Worm (Caenorhabditis elegans) whole organism, late embryonic: Measurements from ENCODE around the gene F08D12.12.

ENCODE experiments used
- F13H6.1 ChIP-seq: sonication (generic microtip); optimal IDR thresholded peaks from 2 replicates; lab custom pipeline; 2016; ENCODE audit warnings: missing genetic modification characterization, missing compliant biosample characterization
- K02D7.2 ChIP-seq: sonication (generic microtip); optimal IDR thresholded peaks from 2 replicates; lab custom pipeline; 2017; ENCODE audit warnings: mild to moderate bottlenecking, missing genetic modification characterization, missing compliant biosample characterization
- ahr-1 ChIP-seq: sonication (generic microtip); optimal IDR thresholded peaks from 2 replicates; lab custom pipeline; 2016; ENCODE audit warnings: missing genetic modification characterization, missing compliant biosample characterization
- ama-1 ChIP-seq: fragments of 150-350 bp; optimal IDR thresholded peaks from 2 replicates; lab custom pipeline; 2014
- ceh-14 ChIP-seq: sonication (generic microtip); optimal IDR thresholded peaks from 2 replicates; lab custom pipeline; 2016; ENCODE audit warnings: missing genotype, missing genetic modification characterization, missing compliant biosample characterization
- ceh-18 ChIP-seq: sonication (generic microtip); optimal IDR thresholded peaks from 2 replicates; lab custom pipeline; 2016; ENCODE audit warnings: missing genetic modification characterization, missing compliant biosample characterization
- ceh-2 ChIP-seq: sonication (generic microtip); optimal IDR thresholded peaks from 2 replicates; lab custom pipeline; 2016; ENCODE audit warnings: missing genotype, missing genetic modification characterization, missing compliant biosample characterization
- ceh-24 ChIP-seq: sonication (generic microtip); optimal IDR thresholded peaks from 2 replicates; lab custom pipeline; 2016; ENCODE audit warnings: mild to moderate bottlenecking, missing genetic modification characterization, missing compliant biosample characterization
- ceh-30 ChIP-seq: fragments of 150-350 bp; optimal IDR thresholded peaks from 2 replicates; lab custom pipeline; 2014; ENCODE audit warnings: missing biosample characterization, missing genetic modification characterization
- ceh-31 ChIP-seq: sonication (generic microtip); optimal IDR thresholded peaks from 2 replicates; lab custom pipeline; 2016; ENCODE audit warnings: missing genetic modification characterization, missing compliant biosample characterization
- ceh-34 ChIP-seq: sonication (generic microtip); optimal IDR thresholded peaks from 2 replicates; lab custom pipeline; 2016; ENCODE audit warnings: mild to moderate bottlenecking, missing genetic modification characterization, missing compliant biosample characterization
- ceh-45 ChIP-seq: fragments of 200-800 bp; sonication (Bioruptor generic); IDR thresholded peaks from 2 replicates; pipeline ENCODE4 v1.3.6; 2022; ENCODE audit warnings: missing genetic modification reagents, missing genetic modification characterization, missing compliant biosample characterization
- ceh-6 ChIP-seq: fragments of 200-800 bp; sonication (Bioruptor generic); optimal IDR thresholded peaks from 2 replicates; lab custom pipeline; 2018; ENCODE audit warnings: mild to moderate bottlenecking, missing genetic modification characterization, missing compliant biosample characterization
- ceh-9 ChIP-seq: sonication (generic microtip); optimal IDR thresholded peaks from 2 replicates; lab custom pipeline; 2016; ENCODE audit warnings: mild to moderate bottlenecking, missing genetic modification characterization, inconsistent platforms, missing compliant biosample characterization
- che-1 ChIP-seq: sonication (generic microtip); optimal IDR thresholded peaks from 2 replicates; lab custom pipeline; 2016; ENCODE audit warnings: mild to moderate bottlenecking, missing genetic modification characterization, missing compliant biosample characterization
- dve-1 ChIP-seq: sonication (generic microtip); optimal IDR thresholded peaks from 2 replicates; lab custom pipeline; 2017; ENCODE audit warnings: antibody characterized with exemption, mild to moderate bottlenecking, missing genetic modification characterization, missing compliant biosample characterization
- elt-2 ChIP-seq: sonication (generic microtip); optimal IDR thresholded peaks from 2 replicates; lab custom pipeline; 2016; ENCODE audit warnings: missing genetic modification reagents, missing genetic modification characterization, missing compliant biosample characterization
- elt-4 ChIP-seq: sonication (generic microtip); optimal IDR thresholded peaks from 2 replicates; lab custom pipeline; 2016; ENCODE audit warnings: missing genetic modification characterization, missing compliant biosample characterization
- fkh-6 ChIP-seq: sonication (generic microtip); optimal IDR thresholded peaks from 2 replicates; lab custom pipeline; 2016; ENCODE audit warnings: missing genetic modification characterization, missing compliant biosample characterization
- hlh-8 ChIP-seq: sonication (generic microtip); optimal IDR thresholded peaks from 2 replicates; lab custom pipeline; 2016; ENCODE audit warnings: missing genotype, missing genetic modification characterization, missing compliant biosample characterization
- lin-11 ChIP-seq: fragments of 200-800 bp; sonication (Bioruptor generic); optimal IDR thresholded peaks from 2 replicates; lab custom pipeline; 2018; ENCODE audit warnings: mild to moderate bottlenecking, missing genetic modification characterization, missing compliant biosample characterization
- nfya-1 ChIP-seq: sonication (generic microtip); optimal IDR thresholded peaks from 2 replicates; lab custom pipeline; 2017; ENCODE audit warnings: missing genetic modification characterization, mild to moderate bottlenecking, missing compliant biosample characterization, antibody characterized with exemption, moderate library complexity
- npax-4 ChIP-seq: sonication (generic microtip); optimal IDR thresholded peaks from 2 replicates; lab custom pipeline; 2016; ENCODE audit warnings: missing genetic modification characterization, missing compliant biosample characterization
- odd-2 ChIP-seq: sonication (generic microtip); optimal IDR thresholded peaks from 2 replicates; lab custom pipeline; 2017; ENCODE audit warnings: antibody characterized with exemption, mild to moderate bottlenecking, missing genetic modification characterization, missing compliant biosample characterization
- pax-1 ChIP-seq: fragments of 150-350 bp; optimal IDR thresholded peaks from 2 replicates; lab custom pipeline; 2014; ENCODE audit warnings: missing biosample characterization, missing genetic modification characterization
- pqm-1 ChIP-seq: sonication (generic microtip); optimal IDR thresholded peaks from 2 replicates; lab custom pipeline; 2016; ENCODE audit warnings: missing genetic modification characterization, missing compliant biosample characterization
- pros-1 ChIP-seq: fragments of 150-350 bp; optimal IDR thresholded peaks from 2 replicates; lab custom pipeline; 2014; ENCODE audit warnings: missing biosample characterization, missing genetic modification reagents, missing genetic modification characterization
- sox-4 ChIP-seq: sonication (generic microtip); optimal IDR thresholded peaks from 2 replicates; lab custom pipeline; 2017; ENCODE audit warnings: mild to moderate bottlenecking, missing genetic modification characterization, inconsistent platforms, missing compliant biosample characterization
- ttx-3 ChIP-seq: sonication (generic microtip); optimal IDR thresholded peaks from 2 replicates; lab custom pipeline; 2016; ENCODE audit warnings: missing genetic modification reagents, missing genetic modification characterization, missing compliant biosample characterization
- unc-3 ChIP-seq, 2 experiments: fragments of 200-800 bp in 1 of 2; sonication (Bioruptor generic) in 1 of 2; sonication (generic microtip) in 1 of 2; conservative IDR thresholded peaks in 1 of 2; optimal IDR thresholded peaks in 1 of 2; 2 replicates each; pipeline versions ENCODE4 v1.3.6 to Lab custom; 2016 to 2022; ENCODE audit warnings: missing compliant biosample characterization in 2 of 2, missing genetic modification characterization in 2 of 2, missing genetic modification reagents in 1 of 2
- unc-42 ChIP-seq: sonication (generic microtip); optimal IDR thresholded peaks from 2 replicates; lab custom pipeline; 2016; ENCODE audit warnings: missing genotype, missing genetic modification characterization, missing compliant biosample characterization
- unc-55 ChIP-seq: sonication (generic microtip); optimal IDR thresholded peaks from 2 replicates; lab custom pipeline; 2017; ENCODE audit warnings: missing biosample characterization, missing genetic modification reagents, missing genetic modification characterization
- ztf-16 ChIP-seq: sonication (generic microtip); optimal IDR thresholded peaks from 2 replicates; lab custom pipeline; 2017; ENCODE audit warnings: missing genetic modification characterization, missing compliant biosample characterization

The F08D12.12 gene

ce11 chrII:2804245-2804644 is 17.4 kb upstream of the F08D12.12 start:
- TF ChIP-seq unc-3 (GFP tag; conservative IDR thresholded peaks at IDR 0.05; lab: Robert Waterston, UW) (no peak), unc-3 (tag; optimal IDR thresholded peaks at IDR 0.05; lab: Kevin White, UChicago) (no peak), ama-1 (lab: Kevin White, UChicago) (no peak), hlh-8 (tag; lab: Kevin White, UChicago) (peak; percentile 69)

ce11 chrII:2802804-2803586 is 16.1 kb upstream of the F08D12.12 start:
- no peak for TF ChIP-seq pros-1 (tag; lab: Kevin White, UChicago)
- no peak for TF ChIP-seq sox-4 (tag; lab: Kevin White, UChicago)
- TF ChIP-seq ahr-1 (tag; lab: Kevin White, UChicago): no peak
- TF ChIP-seq elt-2 (tag; lab: Kevin White, UChicago): peak; percentile 88

- TF ChIP-seq ceh-9 (tag; lab: Kevin White, UChicago) (no peak), ceh-34 (tag; lab: Kevin White, UChicago) (no peak), ceh-18 (tag; lab: Kevin White, UChicago) (no peak), npax-4 (tag; lab: Kevin White, UChicago) (no peak), odd-2 (tag; lab: Kevin White, UChicago) (no peak), ceh-45 (GFP tag; lab: Robert Waterston, UW) (no peak), ceh-2 (no peak), che-1 (tag; lab: Kevin White, UChicago) (no peak), elt-4 (tag; lab: Kevin White, UChicago) (no peak)
- TF ChIP-seq, all 69 proteins: peak for 0
Measured at ce11 chrII:2801764-2802163, 14.9 kb upstream of the F08D12.12 start.

ce11 chrII:2800550-2801233 is 13.8 kb upstream of the F08D12.12 start, which contains the start of gene nhr-119:
Gene nhr-119, minus strand, starts transcription at chrII:2800600.
- TF ChIP-seq F13H6.1 (no peak), fkh-6 (tag; lab: Kevin White, UChicago) (no peak), K02D7.2 (tag; lab: Kevin White, UChicago) (no peak), ttx-3 (tag; lab: Kevin White, UChicago) (no peak), elt-2 (tag; lab: Kevin White, UChicago) (peak; percentile 84), ceh-6 (GFP tag; lab: Kevin White, UChicago) (no peak), pax-1 (tag; lab: Kevin White, UChicago) (no peak), pqm-1 (tag; lab: Kevin White, UChicago) (peak; percentile 17), unc-55 (GFP tag; lab: Kevin White, UChicago) (peak; percentile 97), ceh-14 (tag; lab: Kevin White, UChicago) (no peak), ceh-30 (no peak), nfya-1 (no peak), lin-11 (no peak), ceh-24 (tag; lab: Kevin White, UChicago) (no peak), ztf-16 (no peak), unc-42 (tag; lab: Kevin White, UChicago) (no peak), ceh-31 (tag; lab: Kevin White, UChicago) (no peak), ceh-18 (tag; lab: Kevin White, UChicago) (peak; percentile 47), ceh-34 (tag; lab: Kevin White, UChicago) (no peak), dve-1 (peak; percentile 38)
